Worm (Caenorhabditis elegans) whole organism, early embryonic: ENCODE data around the gene set-21.

Source experiments
- B0310.2 ChIP-seq: sonication (generic microtip); optimal IDR thresholded peaks from 2 replicates; lab custom pipeline; 2016; ENCODE audit warnings: mild to moderate bottlenecking, missing genetic modification characterization, missing compliant biosample characterization
- F13C5.2 ChIP-seq: sonication (generic microtip); optimal IDR thresholded peaks from 2 replicates; lab custom pipeline; 2017; ENCODE audit warnings: mild to moderate bottlenecking, missing genetic modification characterization, inconsistent platforms, missing compliant biosample characterization
- aly-1 ChIP-seq: sonication (generic microtip); optimal IDR thresholded peaks from 2 replicates; lab custom pipeline; 2016; ENCODE audit warnings: missing genetic modification characterization, missing compliant biosample characterization
- ama-1 ChIP-seq: fragments of 150-350 bp; optimal IDR thresholded peaks from 2 replicates; lab custom pipeline; 2014
- ceh-13 ChIP-seq: fragments of 200-800 bp; sonication (Bioruptor generic); optimal IDR thresholded peaks from 2 replicates; lab custom pipeline; 2018; ENCODE audit warnings: mild to moderate bottlenecking, missing genetic modification characterization, missing compliant biosample characterization
- ceh-36 ChIP-seq: sonication (generic microtip); optimal IDR thresholded peaks from 2 replicates; lab custom pipeline; 2016; ENCODE audit warnings: missing genetic modification characterization, inconsistent platforms, missing compliant biosample characterization
- ets-7 ChIP-seq: sonication (generic microtip); optimal IDR thresholded peaks from 2 replicates; lab custom pipeline; 2016; ENCODE audit warnings: missing genotype, missing genetic modification characterization, missing compliant biosample characterization
- flt-1 ChIP-seq: fragments of 200-800 bp; sonication (Bioruptor generic); IDR thresholded peaks from 2 replicates; pipeline ENCODE4 v1.3.6; 2022; ENCODE audit warnings: missing genetic modification characterization, missing compliant biosample characterization
- hmbx-1 ChIP-seq: sonication (generic microtip); optimal IDR thresholded peaks from 2 replicates; lab custom pipeline; 2016; ENCODE audit warnings: mild to moderate bottlenecking, missing genetic modification characterization, missing compliant biosample characterization
- hmg-4 ChIP-seq: fragments of 200-800 bp; sonication (Bioruptor generic); optimal IDR thresholded peaks from 2 replicates; lab custom pipeline; 2018; ENCODE audit warnings: mild to moderate bottlenecking, missing genetic modification characterization, missing compliant biosample characterization
- hnd-1 ChIP-seq: sonication (generic microtip); optimal IDR thresholded peaks from 2 replicates; lab custom pipeline; 2016; ENCODE audit warnings: missing genetic modification characterization, missing compliant biosample characterization
- pes-1 ChIP-seq: fragments of 200-800 bp; sonication (Bioruptor generic); IDR thresholded peaks from 2 replicates; pipeline ENCODE4 v1.3.6; 2022; ENCODE audit warnings: missing genetic modification reagents, missing genetic modification characterization, missing compliant biosample characterization
- scrt-1 ChIP-seq: fragments of 200-800 bp; sonication (Bioruptor generic); IDR thresholded peaks from 2 replicates; pipeline ENCODE4 v1.3.6; 2022; ENCODE audit warnings: missing genetic modification characterization, missing compliant biosample characterization
- sea-1 ChIP-seq: fragments of 200-800 bp; sonication (Bioruptor generic); conservative IDR thresholded peaks from 2 replicates; pipeline ENCODE4 v1.3.6; 2022; ENCODE audit warnings: missing genetic modification characterization, missing compliant biosample characterization
- tbx-11 ChIP-seq: fragments of 200-800 bp; sonication (Bioruptor generic); IDR thresholded peaks from 2 replicates; pipeline ENCODE4 v1.3.6; 2022; ENCODE audit warnings: missing genetic modification characterization, missing compliant biosample characterization
- tbx-37 ChIP-seq: fragments of 200-800 bp; sonication (Bioruptor generic); conservative IDR thresholded peaks from 2 replicates; pipeline ENCODE4 v1.3.6; 2022; ENCODE audit warnings: missing genetic modification reagents, missing genetic modification characterization, missing compliant biosample characterization
- tra-4 ChIP-seq: sonication (generic microtip); optimal IDR thresholded peaks from 2 replicates; lab custom pipeline; 2017; ENCODE audit warnings: missing genetic modification characterization, missing compliant biosample characterization

Gene set-21

DNA sequence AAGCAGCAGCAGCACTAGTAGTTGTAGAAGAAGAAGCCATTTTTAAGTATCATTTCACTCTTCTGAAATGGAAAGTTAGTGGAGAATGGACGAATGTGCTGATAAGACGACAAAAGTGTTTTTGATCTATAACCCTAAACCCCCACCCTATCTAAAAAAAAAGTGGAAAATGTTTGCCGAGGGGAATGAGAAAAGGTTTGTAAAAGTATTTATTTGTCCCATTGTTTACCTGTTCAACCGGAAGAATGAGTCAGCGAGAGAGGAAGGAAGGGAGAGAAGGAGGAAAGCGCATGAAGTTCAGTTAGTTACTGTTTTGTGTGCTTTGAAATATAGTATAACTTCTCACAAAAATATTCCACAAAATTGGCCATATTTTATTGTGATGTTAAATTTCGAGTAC, 6.5 kb downstream of the set-21 start:
- no peak for TF ChIP-seq flt-1 (GFP tag; lab: Robert Waterston, UW)
- no peak for TF ChIP-seq hmbx-1
- no peak for TF ChIP-seq scrt-1
- TF ChIP-seq sea-1, result no peak

DNA sequence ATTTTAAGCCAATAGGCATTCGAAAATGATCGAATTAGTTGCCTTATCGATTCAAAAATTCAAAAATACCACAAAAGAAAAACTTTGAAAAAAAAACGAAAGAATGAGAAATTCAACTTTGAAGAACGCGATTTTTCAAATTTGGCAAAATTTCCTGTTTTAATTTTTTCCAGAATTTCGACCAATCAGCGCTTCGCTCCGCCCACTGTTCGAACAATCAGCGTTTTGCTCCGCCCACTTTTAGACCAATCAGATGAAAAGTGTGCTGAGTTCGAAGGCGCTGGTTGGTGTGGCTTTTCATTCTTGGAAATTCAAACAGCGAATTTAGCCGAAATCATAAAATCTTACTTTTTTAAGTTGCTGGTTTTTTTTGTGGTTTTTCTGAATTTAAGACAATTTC, 6.9 kb downstream of the set-21 start:
- TF ChIP-seq hmg-4 (GFP tag; lab: Kevin White, UChicago) (no peak), ama-1 (no peak), aly-1 (tag; lab: Kevin White, UChicago) (no peak), F13C5.2 (tag; lab: Kevin White, UChicago) (no peak), tbx-11 (GFP tag; lab: Robert Waterston, UW) (no peak), ets-7 (tag; lab: Kevin White, UChicago) (no peak), flt-1 (GFP tag; lab: Robert Waterston, UW) (no peak), hmbx-1 (no peak), pes-1 (GFP tag; lab: Robert Waterston, UW) (no peak), B0310.2 (tag; lab: Kevin White, UChicago) (no peak), tra-4 (tag; lab: Kevin White, UChicago) (no peak), hnd-1 (no peak), tbx-37 (GFP tag; lab: Robert Waterston, UW) (no peak)

DNA sequence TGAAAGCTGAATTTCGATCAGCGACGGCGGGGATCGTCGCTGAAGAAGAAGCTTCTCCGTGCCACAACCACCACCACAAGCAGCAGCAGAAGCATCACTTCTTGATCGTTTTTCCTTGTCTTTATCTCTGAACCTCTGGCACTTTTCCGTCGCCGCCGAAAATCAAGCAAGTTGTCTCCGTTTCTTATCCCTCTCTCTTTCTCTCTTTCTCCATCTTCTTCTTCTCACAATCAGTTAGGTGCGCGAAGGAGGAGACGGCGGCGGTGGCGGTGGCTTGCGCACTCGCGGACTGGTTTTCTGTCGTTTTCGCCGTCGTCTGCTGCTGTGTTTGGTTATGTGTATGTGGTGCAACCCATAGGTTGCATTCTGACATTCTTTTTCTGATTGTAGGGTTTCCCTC, 7.8 kb downstream of the set-21 start:
- no peak for TF ChIP-seq flt-1 (GFP tag; lab: Robert Waterston, UW)
- TF ChIP-seq hmg-4 (GFP tag; lab: Kevin White, UChicago), result peak; percentile 32

DNA sequence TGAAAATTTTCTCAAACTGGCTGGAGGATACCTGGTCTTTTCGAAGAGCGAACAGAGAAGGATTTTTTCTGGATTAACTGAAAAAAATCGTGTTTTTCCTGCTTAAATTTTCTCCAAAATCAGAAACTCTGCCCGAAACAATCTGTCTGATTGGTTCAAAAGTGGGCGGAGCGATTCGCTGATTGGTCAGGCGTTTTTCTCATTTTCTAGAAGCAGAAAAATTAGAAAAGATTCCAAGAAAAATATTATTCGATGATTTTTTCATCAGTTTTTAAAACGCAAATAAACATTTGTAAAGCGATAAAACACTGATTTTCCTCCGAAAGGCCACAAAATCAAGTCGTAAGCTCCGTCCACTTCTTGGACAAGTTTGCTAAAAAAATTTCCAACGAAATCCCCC, 8.2 kb downstream of the set-21 start:
- TF ChIP-seq tra-4 (tag; lab: Kevin White, UChicago) (no peak), scrt-1 (no peak), B0310.2 (tag; lab: Kevin White, UChicago) (no peak), tbx-37 (GFP tag; lab: Robert Waterston, UW) (no peak), ama-1 (no peak), flt-1 (GFP tag; lab: Robert Waterston, UW) (no peak), ets-7 (tag; lab: Kevin White, UChicago) (no peak), pes-1 (GFP tag; lab: Robert Waterston, UW) (no peak), ceh-13 (no peak), hmg-4 (GFP tag; lab: Kevin White, UChicago) (no peak)

DNA sequence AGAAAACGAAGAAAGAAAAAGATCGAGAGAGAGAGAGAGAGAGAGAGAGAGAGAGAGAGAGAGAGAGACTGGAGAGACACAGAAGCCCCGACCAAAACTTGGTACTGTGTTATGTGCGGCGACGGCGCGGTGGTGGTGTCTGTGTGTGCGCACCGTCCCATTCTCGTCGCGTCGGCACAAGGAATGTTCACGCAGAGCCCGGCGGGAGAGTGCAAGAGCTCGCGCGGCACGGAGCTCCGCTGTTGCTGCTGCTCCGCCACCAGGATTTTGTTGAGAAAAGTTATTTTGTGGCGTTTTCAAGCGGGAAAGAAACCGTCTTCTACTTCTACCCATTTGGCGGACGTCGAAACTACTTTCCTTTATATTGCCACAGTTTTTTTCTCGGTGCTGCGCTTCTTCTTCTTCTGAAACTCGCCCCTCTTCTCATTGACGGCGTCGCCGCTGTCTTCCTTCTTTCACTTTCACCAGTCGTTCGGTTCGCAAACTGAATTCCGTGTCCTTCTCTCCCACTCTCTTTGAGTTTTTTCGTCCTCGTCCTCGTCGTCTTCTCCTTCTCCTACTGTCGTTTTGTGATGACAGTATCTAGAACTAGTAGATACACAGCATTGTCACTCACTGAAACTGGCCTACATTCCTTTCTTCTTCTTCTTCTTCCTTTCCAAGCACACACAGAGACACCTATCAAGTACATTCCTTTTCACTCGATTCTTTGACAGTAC, 8.9 kb downstream of the set-21 start:
- TF ChIP-seq pes-1 (GFP tag; lab: Robert Waterston, UW) (peak; percentile 23; the same call in 1 of the 2 replicates), aly-1 (tag; lab: Kevin White, UChicago) (no peak), hmg-4 (GFP tag; lab: Kevin White, UChicago) (peak; percentile 10)

DNA sequence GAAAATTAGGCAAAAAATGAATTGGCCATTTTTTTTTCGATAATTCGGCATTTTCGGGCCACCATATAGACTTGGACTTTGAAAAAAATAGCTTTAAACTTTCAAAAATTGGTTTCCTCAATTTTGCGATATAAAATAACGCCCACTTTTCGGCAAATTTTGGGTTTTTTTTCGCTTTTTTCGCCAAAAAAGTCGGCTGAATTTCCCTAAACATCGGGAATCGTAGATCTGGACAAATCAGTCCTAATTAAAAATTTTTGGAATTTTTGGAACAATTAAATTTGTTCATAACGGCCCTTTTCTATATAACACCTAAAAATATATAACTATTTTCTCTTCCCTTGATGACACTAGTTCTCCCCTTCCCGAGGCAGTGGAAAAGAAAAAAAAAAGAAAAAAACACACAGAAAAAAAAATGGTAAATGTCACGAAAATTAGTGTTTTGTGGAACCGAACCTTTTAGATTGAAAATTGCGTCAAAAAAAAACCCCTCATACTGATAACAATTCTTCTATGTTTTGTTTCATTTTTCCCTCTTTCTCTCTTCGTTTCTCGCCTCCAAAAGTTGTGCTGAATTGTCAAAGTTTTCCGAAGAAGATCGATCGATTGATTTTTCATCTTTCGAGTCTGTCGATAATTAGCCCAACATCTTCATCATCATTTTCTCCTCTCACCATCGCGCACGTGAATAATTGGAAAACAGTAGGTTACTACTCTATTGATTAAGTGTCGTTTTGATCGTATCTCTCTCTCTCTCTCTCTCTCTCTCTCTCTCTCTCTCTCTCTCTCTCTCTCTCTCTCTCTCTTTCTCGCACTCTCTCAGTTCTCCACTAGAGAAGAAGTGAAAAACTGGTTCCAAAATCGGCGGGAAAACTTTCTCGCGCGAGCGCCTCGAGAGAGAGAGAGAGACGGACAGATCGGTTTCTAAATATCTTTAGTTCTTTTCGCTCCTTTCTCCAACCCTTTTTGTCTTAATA, 10.0 kb downstream of the set-21 start, which contains the start of gene Y24D9A.6:
Gene Y24D9A.6, minus strand, starts transcription at position 51 of the 977 bp plus-strand sequence.
- TF ChIP-seq hnd-1, result no peak
- TF ChIP-seq scrt-1, result no peak
- no peak for TF ChIP-seq pes-1 (GFP tag; lab: Robert Waterston, UW)
- no peak for TF ChIP-seq ets-7 (tag; lab: Kevin White, UChicago)
- no peak for TF ChIP-seq tbx-37 (GFP tag; lab: Robert Waterston, UW)
- no peak for TF ChIP-seq tra-4 (tag; lab: Kevin White, UChicago)
- TF ChIP-seq tbx-11 (GFP tag; lab: Robert Waterston, UW), result no peak
- no peak for TF ChIP-seq ama-1
- no peak for TF ChIP-seq hmbx-1

DNA sequence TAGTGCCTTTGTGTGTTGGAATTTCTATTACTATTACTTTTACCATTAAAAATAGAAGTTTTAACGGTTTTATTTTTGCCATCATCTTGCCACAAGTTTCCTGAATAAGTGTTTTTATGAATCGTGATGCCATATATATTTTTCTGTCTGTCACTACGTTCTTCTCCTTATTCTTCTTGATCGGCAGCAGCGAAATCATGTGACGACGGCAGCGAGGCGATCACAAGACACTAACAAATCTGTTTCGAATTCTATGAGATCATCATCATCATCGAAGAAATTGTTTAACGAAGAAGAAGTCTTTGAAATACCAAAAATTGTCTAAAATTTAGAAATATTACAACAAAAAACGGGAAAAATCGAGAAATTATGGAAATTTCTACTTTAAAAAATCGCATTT, 11.8 kb downstream of the set-21 start:
- TF ChIP-seq pes-1 (GFP tag; lab: Robert Waterston, UW) (no peak), ceh-13 (no peak), hnd-1 (no peak), sea-1 (no peak), ceh-36 (tag; lab: Kevin White, UChicago) (no peak), hmbx-1 (no peak), aly-1 (tag; lab: Kevin White, UChicago) (no peak), hmg-4 (GFP tag; lab: Kevin White, UChicago) (no peak), tbx-37 (GFP tag; lab: Robert Waterston, UW) (no peak)

DNA sequence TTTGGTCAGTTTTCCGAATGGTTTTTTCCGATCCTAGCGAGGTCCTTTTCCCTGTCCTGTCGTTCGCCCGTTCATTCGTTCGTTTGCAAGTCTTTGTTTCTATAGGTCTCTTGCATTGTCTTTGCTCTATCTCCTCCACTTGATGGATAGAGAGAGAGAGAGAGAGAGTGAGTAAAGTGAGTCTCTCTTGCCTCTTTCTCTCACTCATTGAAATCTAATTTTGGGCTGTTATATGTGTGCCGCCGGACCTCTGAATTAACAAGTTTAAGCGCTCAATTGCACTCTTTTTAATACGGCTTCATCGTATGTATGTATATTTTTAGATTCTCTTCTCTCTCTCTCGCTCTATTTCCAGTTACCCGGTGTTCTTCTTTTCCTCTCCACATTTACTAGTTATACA, 13.2 kb downstream of the set-21 start:
- no peak for TF ChIP-seq flt-1 (GFP tag; lab: Robert Waterston, UW)
- TF ChIP-seq hmg-4 (GFP tag; lab: Kevin White, UChicago), result peak; percentile 38
